Worm (Caenorhabditis elegans): ENCODE data around the gene Y80D4G.2.

ce11 chrIII:7550979-7551378, 43.4 kb downstream of the Y80D4G.2 start:
- TF ChIP-seq dao-5 (tag; optimal IDR thresholded peaks at IDR 0.05): no peak
- TF ChIP-seq him-1 (tag; optimal IDR thresholded peaks at IDR 0.05): no peak
